Fruit fly (Drosophila melanogaster): ENCODE data around the gene t.
A peak's percentile ranks its signal among the peaks of the same experiment; 100 is the strongest.

t gene

DNA sequence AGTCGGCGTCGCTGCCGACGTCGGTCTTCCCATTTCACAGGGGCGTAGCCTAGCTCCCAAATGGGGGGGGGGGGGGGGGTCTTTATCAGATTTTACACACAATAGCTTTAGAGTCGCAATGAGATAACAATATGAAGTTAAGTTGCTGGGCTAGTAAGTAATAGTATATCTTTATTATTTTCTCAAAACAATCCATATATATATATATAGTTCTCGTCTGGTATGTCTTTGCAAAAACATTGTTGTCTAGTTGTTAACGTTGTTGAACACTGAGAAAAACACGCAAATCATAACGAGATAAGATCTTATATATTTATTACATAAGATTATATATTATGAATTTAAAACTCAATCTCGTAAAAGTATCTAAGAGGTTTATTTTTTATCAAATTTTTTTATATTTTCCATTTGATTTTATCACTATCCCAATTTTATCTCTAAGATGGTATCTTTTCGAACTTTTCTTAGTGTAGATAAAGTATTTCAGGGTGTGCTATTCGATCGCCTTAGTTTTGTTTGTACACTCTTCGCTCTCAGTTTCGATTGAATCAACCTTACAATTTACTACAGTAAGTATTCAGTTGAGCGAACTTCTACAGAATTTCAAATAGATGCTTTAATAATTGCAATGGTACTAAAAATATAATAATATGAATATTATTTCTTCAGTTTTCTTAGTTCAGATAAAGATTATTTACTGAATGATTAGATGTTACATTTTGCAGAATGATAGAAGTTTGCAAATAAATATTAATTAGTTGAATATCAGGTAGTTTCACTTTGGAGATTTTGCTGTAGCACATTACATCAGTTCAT lies 21.0 kb downstream of the t start (continued):
- no peak for TF ChIP-seq NK7.1 (GFP tag; optimal IDR thresholded peaks at IDR 0.05)
- no peak for TF ChIP-seq yki (optimal IDR thresholded peaks at IDR 0.05)
- no peak for TF ChIP-seq corto (GFP tag; optimal IDR thresholded peaks at IDR 0.05)
- TF ChIP-seq gcm (GFP tag; optimal IDR thresholded peaks at IDR 0.05), result peak; percentile 19
- TF ChIP-seq CG8765 (GFP tag; IDR thresholded peaks at IDR 0.05), result peak; percentile 56; the same call in 1 of the 2 replicates
- no peak for TF ChIP-seq her (GFP tag; optimal IDR thresholded peaks at IDR 0.05)
- peak; percentile 92 for TF ChIP-seq CG16779 (GFP tag; IDR thresholded peaks at IDR 0.05)
- no peak for TF ChIP-seq sqz (GFP tag; optimal IDR thresholded peaks at IDR 0.05)
- TF ChIP-seq D (optimal IDR thresholded peaks at IDR 0.05), result no peak
- no peak for TF ChIP-seq D (GFP tag; optimal IDR thresholded peaks at IDR 0.05)
- peak; percentile 64 for TF ChIP-seq CG11504 (tag; optimal IDR thresholded peaks at IDR 0.05)
- peak; percentile 34 for TF ChIP-seq CG15696 (tag; optimal IDR thresholded peaks at IDR 0.05)
- TF ChIP-seq chm (GFP tag; IDR thresholded peaks at IDR 0.05), result peak; percentile 58; the same call in 1 of the 2 replicates
- TF ChIP-seq Nf-YB (GFP tag; optimal IDR thresholded peaks at IDR 0.05), result peak; percentile 58
- TF ChIP-seq CG4707 (GFP tag; optimal IDR thresholded peaks at IDR 0.05), result no peak
- TF ChIP-seq ac (GFP tag; optimal IDR thresholded peaks at IDR 0.05), result no peak
- no peak for TF ChIP-seq Spps (tag; optimal IDR thresholded peaks at IDR 0.05)
- TF ChIP-seq Bgb (GFP tag; IDR thresholded peaks at IDR 0.05; ENCODE audit: partially characterized antibody), result no peak
- no peak for TF ChIP-seq kah (GFP tag; optimal IDR thresholded peaks at IDR 0.05)
- no peak for TF ChIP-seq CG10654 (GFP tag; optimal IDR thresholded peaks at IDR 0.05)
- TF ChIP-seq D19B (GFP tag; optimal IDR thresholded peaks at IDR 0.05), result peak; percentile 73
- peak; percentile 43 for TF ChIP-seq CG4328 (GFP tag; optimal IDR thresholded peaks at IDR 0.05)
- no peak for TF ChIP-seq CG3838 (GFP tag; optimal IDR thresholded peaks at IDR 0.05)
- peak; percentile 37 for TF ChIP-seq Deaf1 (tag; optimal IDR thresholded peaks at IDR 0.05)
- TF ChIP-seq CG8089 (GFP tag; optimal IDR thresholded peaks at IDR 0.05), result no peak
- TF ChIP-seq Xbp1 (GFP tag; optimal IDR thresholded peaks at IDR 0.05), result peak; percentile 50
- TF ChIP-seq CG8290 (GFP tag; optimal IDR thresholded peaks at IDR 0.05), result no peak
- TF ChIP-seq CG8290 (tag; optimal IDR thresholded peaks at IDR 0.05), result peak in 1 of 2 experiments; percentile 84
- TF ChIP-seq CG1024 (GFP tag; IDR thresholded peaks at IDR 0.05), result no peak
- peak; percentile 92 for TF ChIP-seq al (GFP tag; IDR thresholded peaks at IDR 0.05)
- TF ChIP-seq CG4404 (GFP tag; IDR thresholded peaks at IDR 0.05), result peak; percentile 66; the same call in 1 of the 2 replicates
- no peak for TF ChIP-seq en (GFP tag; optimal IDR thresholded peaks at IDR 0.05)
- TF ChIP-seq lab (GFP tag; optimal IDR thresholded peaks at IDR 0.05), result peak; percentile 95
- peak; percentile 72 for TF ChIP-seq Hand (GFP tag; optimal IDR thresholded peaks at IDR 0.05)
- no peak for TF ChIP-seq kni (GFP tag; optimal IDR thresholded peaks at IDR 0.05)
- peak; percentile 6 for TF ChIP-seq nerfin-1 (tag; optimal IDR thresholded peaks at IDR 0.05)
- TF ChIP-seq CG32767 (GFP tag; IDR thresholded peaks at IDR 0.05), result no peak
- TF ChIP-seq exex (tag; optimal IDR thresholded peaks at IDR 0.05), result peak; percentile 53
- no peak for TF ChIP-seq CTCF (GFP tag; optimal IDR thresholded peaks at IDR 0.05)
- no peak for TF ChIP-seq CG6791 (GFP tag; IDR thresholded peaks at IDR 0.05; ENCODE audit: partially characterized antibody)
- peak; percentile 79 for TF ChIP-seq CG11560 (tag; IDR thresholded peaks at IDR 0.05)
- TF ChIP-seq Taf1 (GFP tag; IDR thresholded peaks at IDR 0.05), result peak; percentile 71
- peak; percentile 93 for TF ChIP-seq CG18599 (GFP tag; optimal IDR thresholded peaks at IDR 0.05)
- peak; percentile 92 for TF ChIP-seq wdn (GFP tag; IDR thresholded peaks at IDR 0.05)
- peak; percentile 87 for TF ChIP-seq CG15514 (GFP tag; optimal IDR thresholded peaks at IDR 0.05)
- 0 out of 3 replicates have a peak, but pooled peaks have one; percentile 54 for TF ChIP-seq sr (GFP tag; IDR thresholded peaks at IDR 0.05)
- no peak for TF ChIP-seq Atf3 (GFP tag; optimal IDR thresholded peaks at IDR 0.05)
- no peak for TF ChIP-seq Mes4 (GFP tag; optimal IDR thresholded peaks at IDR 0.05)
- TF ChIP-seq CG31365 (tag; optimal IDR thresholded peaks at IDR 0.05), result peak; percentile 32
- no peak for TF ChIP-seq Side (GFP tag; optimal IDR thresholded peaks at IDR 0.05)
- peak; percentile 34; the same call in 1 of the 3 replicates for TF ChIP-seq gce (GFP tag; IDR thresholded peaks at IDR 0.05)

Data from whole organism, embryonic.